Worm (Caenorhabditis elegans) whole organism, L1 larva: ENCODE measurements around the gene M03F8.6.
A peak's percentile ranks its signal among the peaks of the same experiment; 100 is the strongest.

Experiments
- C04F5.9 ChIP-seq: sonication (generic microtip); optimal IDR thresholded peaks from 2 replicates; lab custom pipeline; 2016; ENCODE audit warnings: missing genetic modification characterization, missing compliant biosample characterization
- F16B12.6 ChIP-seq: fragments of 150-350 bp; optimal IDR thresholded peaks from 2 replicates; lab custom pipeline; 2014; ENCODE audit warnings: missing biosample characterization, missing genetic modification characterization
- Y116A8C.19 ChIP-seq: sonication (generic microtip); optimal IDR thresholded peaks from 2 replicates; lab custom pipeline; 2016; ENCODE audit warnings: missing compliant biosample characterization, missing genetic modification characterization, borderline replicate concordance
- aha-1 ChIP-seq: fragments of 150-350 bp; optimal IDR thresholded peaks from 2 replicates; lab custom pipeline; 2014; ENCODE audit warnings: missing biosample characterization, missing genetic modification characterization
- alr-1 ChIP-seq: fragments of 200-800 bp; sonication (Bioruptor generic); optimal IDR thresholded peaks from 2 replicates; lab custom pipeline; 2018; ENCODE audit warnings: borderline replicate concordance, mild to moderate bottlenecking, missing genetic modification characterization, missing compliant biosample characterization
- aly-2 ChIP-seq: fragments of 150-350 bp; optimal IDR thresholded peaks from 2 replicates; lab custom pipeline; 2014; ENCODE audit warnings: missing biosample characterization, missing genetic modification characterization
- blmp-1 ChIP-seq: fragments of 150-350 bp; optimal IDR thresholded peaks from 2 replicates; lab custom pipeline; 2014; ENCODE audit warnings: missing biosample characterization, missing genetic modification characterization
- ceh-63 ChIP-seq: fragments of 200-800 bp; sonication (Bioruptor generic); optimal IDR thresholded peaks from 2 replicates; lab custom pipeline; 2018; ENCODE audit warnings: mild to moderate bottlenecking, missing genetic modification characterization, missing compliant biosample characterization
- ceh-8 ChIP-seq: fragments of 200-800 bp; sonication (Bioruptor generic); optimal IDR thresholded peaks from 2 replicates; lab custom pipeline; 2018; ENCODE audit warnings: mild to moderate bottlenecking, missing genetic modification characterization, moderate library complexity, missing compliant biosample characterization
- ceh-88 ChIP-seq: fragments of 200-800 bp; sonication (Bioruptor generic); IDR thresholded peaks from 2 replicates; pipeline ENCODE4 v1.3.6; 2022; ENCODE audit warnings: missing genetic modification characterization, missing compliant biosample characterization
- dpl-1 ChIP-seq, 3 experiments: fragments of 150-350 bp in 2 of 3; sonication (generic microtip) in 1 of 3; optimal IDR thresholded peaks; 2 replicates each; lab custom pipeline; 2014 to 2017; ENCODE audit warnings: missing biosample characterization in 3 of 3, missing genetic modification characterization in 3 of 3, missing genetic modification reagents in 3 of 3
- efl-1 ChIP-seq, 4 experiments: fragments of 150-350 bp; optimal IDR thresholded peaks in 3 of 4; peaks in 1 of 4; 1 replicate in 1 of 4; 2 replicates in 3 of 4; lab custom pipeline; 2014; ENCODE audit warnings: missing biosample characterization in 2 of 4, missing genetic modification characterization in 2 of 4, missing genetic modification reagents in 2 of 4
- efl-3 ChIP-seq: fragments of 200-800 bp; sonication (Bioruptor generic); optimal IDR thresholded peaks from 2 replicates; lab custom pipeline; 2018; ENCODE audit warnings: mild to moderate bottlenecking, missing genetic modification characterization, missing compliant biosample characterization
- egl-13 ChIP-seq: sonication (generic microtip); optimal IDR thresholded peaks from 2 replicates; lab custom pipeline; 2016; ENCODE audit warnings: missing genotype, missing genetic modification reagents, missing genetic modification characterization, missing compliant biosample characterization
- elt-3 ChIP-seq, 6 experiments: fragments of 150-350 bp in 1 of 6; sonication (generic microtip); optimal IDR thresholded peaks; 2 replicates each; lab custom pipeline; 2017 to 2018; ENCODE audit warnings: missing biosample characterization in 6 of 6, missing genetic modification characterization in 6 of 6, inconsistent platforms in 1 of 6
- ets-5 ChIP-seq: fragments of 200-800 bp; sonication (Bioruptor generic); IDR thresholded peaks from 2 replicates; pipeline ENCODE4 v1.3.6; 2022; ENCODE audit warnings: missing genetic modification characterization, missing compliant biosample characterization
- fkh-10 ChIP-seq: sonication (generic microtip); optimal IDR thresholded peaks from 2 replicates; lab custom pipeline; 2017; ENCODE audit warnings: missing biosample characterization, missing genetic modification reagents, missing genetic modification characterization
- fkh-8 ChIP-seq: sonication (generic microtip); optimal IDR thresholded peaks from 2 replicates; lab custom pipeline; 2016; ENCODE audit warnings: mild to moderate bottlenecking, missing genetic modification characterization, missing compliant biosample characterization
- fos-1 ChIP-seq: fragments of 150-350 bp; optimal IDR thresholded peaks from 2 replicates; lab custom pipeline; 2014; ENCODE audit warnings: missing biosample characterization, missing genetic modification characterization
- hlh-17 ChIP-seq: fragments of 200-800 bp; sonication (Bioruptor generic); optimal IDR thresholded peaks from 2 replicates; lab custom pipeline; 2018; ENCODE audit warnings: missing genetic modification characterization, mild to moderate bottlenecking, missing compliant biosample characterization, moderate library complexity, borderline replicate concordance
- hpl-2 ChIP-seq: fragments of 150-350 bp; optimal IDR thresholded peaks from 2 replicates; lab custom pipeline; 2014; ENCODE audit warnings: missing biosample characterization, missing genetic modification reagents, missing genetic modification characterization
- irx-1 ChIP-seq: sonication (generic microtip); optimal IDR thresholded peaks from 2 replicates; lab custom pipeline; 2016; ENCODE audit warnings: missing genetic modification characterization, missing compliant biosample characterization
- isw-1 ChIP-seq: fragments of 200-800 bp; sonication (Bioruptor generic); IDR thresholded peaks from 2 replicates; pipeline ENCODE4 v1.3.6; 2022; ENCODE audit warnings: missing genetic modification characterization, missing compliant biosample characterization
- jun-1 ChIP-seq: fragments of 150-350 bp; optimal IDR thresholded peaks from 2 replicates; lab custom pipeline; 2014; ENCODE audit warnings: missing biosample characterization, missing genetic modification reagents, missing genetic modification characterization
- lin-13 ChIP-seq: fragments of 150-350 bp; optimal IDR thresholded peaks from 2 replicates; lab custom pipeline; 2014; ENCODE audit warnings: missing biosample characterization, missing genetic modification reagents, missing genetic modification characterization
- lin-14 ChIP-seq: fragments of 200-800 bp; sonication (Bioruptor generic); optimal IDR thresholded peaks from 2 replicates; lab custom pipeline; 2018; ENCODE audit warnings: mild to moderate bottlenecking, missing genetic modification characterization, moderate library complexity, missing compliant biosample characterization
- lin-15B ChIP-seq: fragments of 150-350 bp; sonication (generic microtip); optimal IDR thresholded peaks from 3 replicates; lab custom pipeline; 2014; ENCODE audit warnings: missing biosample characterization, missing genetic modification characterization
- lin-35 ChIP-seq, 2 experiments: fragments of 150-350 bp; optimal IDR thresholded peaks; 2 replicates each; lab custom pipeline; 2014; ENCODE audit warnings: missing biosample characterization in 2 of 2, missing genetic modification characterization in 2 of 2, missing genetic modification reagents in 2 of 2
- mdl-1 ChIP-seq, 2 experiments: fragments of 150-350 bp; optimal IDR thresholded peaks; 2 replicates each; lab custom pipeline; 2014 to 2017; ENCODE audit warnings: missing biosample characterization in 2 of 2, missing genetic modification characterization in 2 of 2, inconsistent platforms in 1 of 2
- mef-2 ChIP-seq: fragments of 150-350 bp; optimal IDR thresholded peaks from 2 replicates; lab custom pipeline; 2014; ENCODE audit warnings: missing biosample characterization, missing genetic modification characterization
- mep-1 ChIP-seq: fragments of 150-350 bp; optimal IDR thresholded peaks from 2 replicates; lab custom pipeline; 2014; ENCODE audit warnings: missing biosample characterization, missing genetic modification characterization
- nhr-71 ChIP-seq: sonication (generic microtip); optimal IDR thresholded peaks from 2 replicates; lab custom pipeline; 2016; ENCODE audit warnings: mild to moderate bottlenecking, missing genetic modification characterization, moderate library complexity, missing compliant biosample characterization
- nhr-77 ChIP-seq: fragments of 150-350 bp; optimal IDR thresholded peaks from 2 replicates; lab custom pipeline; 2014; ENCODE audit warnings: missing biosample characterization, missing genetic modification characterization
- pag-3 ChIP-seq: sonication (generic microtip); optimal IDR thresholded peaks from 2 replicates; lab custom pipeline; 2017; ENCODE audit warnings: missing genetic modification characterization, mild to moderate bottlenecking, missing compliant biosample characterization, antibody characterized with exemption, borderline replicate concordance; ENCODE audit not compliant: insufficient read depth
- pax-3 ChIP-seq: fragments of 200-800 bp; sonication (Bioruptor generic); optimal IDR thresholded peaks from 2 replicates; lab custom pipeline; 2018; ENCODE audit warnings: mild to moderate bottlenecking, missing genetic modification characterization, moderate library complexity, missing compliant biosample characterization
- rnt-1 ChIP-seq: sonication (generic microtip); optimal IDR thresholded peaks from 2 replicates; lab custom pipeline; 2016; ENCODE audit warnings: mild to moderate bottlenecking, missing genetic modification characterization, moderate library complexity, missing compliant biosample characterization
- snpc-4 ChIP-seq: fragments of 150-350 bp; optimal IDR thresholded peaks from 2 replicates; lab custom pipeline; 2014; ENCODE audit warnings: missing biosample characterization, missing genetic modification characterization
- snu-23 ChIP-seq: sonication (generic microtip); optimal IDR thresholded peaks from 2 replicates; lab custom pipeline; 2016; ENCODE audit warnings: missing genetic modification characterization, missing compliant biosample characterization
- sox-4 ChIP-seq: sonication (generic microtip); optimal IDR thresholded peaks from 2 replicates; lab custom pipeline; 2016; ENCODE audit warnings: missing genetic modification characterization, missing compliant biosample characterization
- sptf-1 ChIP-seq: fragments of 150-350 bp; optimal IDR thresholded peaks from 2 replicates; lab custom pipeline; 2014; ENCODE audit warnings: missing biosample characterization, missing genetic modification characterization
- sup-37 ChIP-seq: fragments of 200-800 bp; sonication (Bioruptor generic); optimal IDR thresholded peaks from 2 replicates; lab custom pipeline; 2018; ENCODE audit warnings: mild to moderate bottlenecking, missing genetic modification characterization, missing compliant biosample characterization
- swsn-7 ChIP-seq: sonication (generic microtip); optimal IDR thresholded peaks from 2 replicates; lab custom pipeline; 2016; ENCODE audit warnings: missing genetic modification characterization, missing compliant biosample characterization
- unc-30 ChIP-seq: sonication (generic microtip); optimal IDR thresholded peaks from 2 replicates; lab custom pipeline; 2017; ENCODE audit warnings: missing biosample characterization, missing genetic modification characterization
- unc-86 ChIP-seq: sonication (generic microtip); optimal IDR thresholded peaks from 2 replicates; lab custom pipeline; 2016; ENCODE audit warnings: missing genetic modification characterization, missing compliant biosample characterization
- xbp-1 ChIP-seq: sonication (generic microtip); optimal IDR thresholded peaks from 2 replicates; lab custom pipeline; 2016; ENCODE audit warnings: missing genetic modification characterization, missing compliant biosample characterization
- zag-1 ChIP-seq: fragments of 150-350 bp; optimal IDR thresholded peaks from 2 replicates; lab custom pipeline; 2014; ENCODE audit warnings: missing biosample characterization, missing genetic modification characterization
- ztf-4 ChIP-seq: fragments of 150-350 bp; optimal IDR thresholded peaks from 2 replicates; lab custom pipeline; 2014; ENCODE audit warnings: missing biosample characterization, missing genetic modification characterization

M03F8.6 gene

DNA sequence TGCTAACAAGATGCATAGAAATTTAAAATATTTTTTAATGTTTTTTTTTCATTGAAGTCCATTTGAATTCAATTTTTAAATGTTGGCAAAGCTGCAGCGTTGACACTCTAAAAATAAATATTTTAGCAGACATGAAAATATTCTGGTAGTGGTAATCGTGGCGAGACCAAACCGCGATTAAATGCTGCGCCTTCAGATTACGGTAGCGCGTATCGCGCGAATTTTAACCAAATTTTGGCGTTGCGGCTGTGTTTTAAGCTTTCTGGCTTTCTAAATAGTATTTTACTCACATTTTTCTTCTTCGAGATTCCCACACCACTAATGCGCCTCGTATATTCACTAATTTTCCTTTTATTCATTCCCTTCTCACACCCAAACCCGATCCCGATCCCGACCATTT lies 41.5 kb upstream of the M03F8.6 start, which contains the start of gene cpg-4:
TSS of gene cpg-4 (plus strand) at position 303 of the 400 bp plus-strand sequence.
- no peak for TF ChIP-seq sox-4
- TF ChIP-seq lin-13 (GFP tag; lab: Kevin White, UChicago): no peak
- no peak for TF ChIP-seq isw-1 (GFP tag; lab: Robert Waterston, UW)

DNA sequence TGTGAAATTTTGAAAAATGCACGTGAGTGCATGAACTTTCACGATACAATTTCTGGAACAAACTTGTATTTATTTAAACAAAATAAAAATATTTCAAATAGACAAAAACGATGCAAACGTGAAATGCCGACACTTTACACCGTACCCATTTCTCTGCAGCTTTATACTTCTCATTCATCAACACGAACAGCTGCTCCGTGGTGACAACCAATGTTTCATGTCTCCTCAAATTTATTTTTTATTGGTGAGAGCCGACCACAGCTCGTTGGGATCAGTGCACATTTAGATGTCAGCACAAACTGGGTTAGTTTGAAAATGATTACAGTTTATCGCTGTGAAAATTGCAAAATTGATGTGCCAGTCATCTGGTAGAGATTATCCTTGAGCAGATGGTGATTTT lies 41.0 kb upstream of the M03F8.6 start:
- no peak for TF ChIP-seq zag-1 (tag; lab: Kevin White, UChicago)
- no peak for TF ChIP-seq lin-13 (GFP tag; lab: Kevin White, UChicago)
- TF ChIP-seq efl-1 (optimal IDR thresholded peaks at IDR 0.05; lab: Kevin White, UChicago): no peak
- TF ChIP-seq efl-1 (GFP tag; optimal IDR thresholded peaks at IDR 0.05 in 1 of 2; lab: Kevin White, UChicago): peak in 1 of 2 experiments; percentile 31
- TF ChIP-seq pax-3 (tag; lab: Kevin White, UChicago): no peak
- TF ChIP-seq ceh-63 (GFP tag; lab: Kevin White, UChicago): no peak
- peak; percentile 30 for TF ChIP-seq lin-14 (GFP tag; lab: Kevin White, UChicago)
- TF ChIP-seq unc-86 (tag; lab: Kevin White, UChicago): no peak
- TF ChIP-seq hlh-17 (GFP tag; lab: Kevin White, UChicago): no peak
- TF ChIP-seq sox-4: no peak
- TF ChIP-seq nhr-71: peak; percentile 4
- no peak for TF ChIP-seq C04F5.9 (tag; lab: Kevin White, UChicago)
- no peak for TF ChIP-seq ceh-88 (GFP tag; lab: Robert Waterston, UW)
- TF ChIP-seq efl-3 (GFP tag; lab: Kevin White, UChicago): no peak
- no peak for TF ChIP-seq F16B12.6 (tag; lab: Kevin White, UChicago)
- TF ChIP-seq ets-5 (GFP tag; lab: Robert Waterston, UW): no peak
- no peak for TF ChIP-seq sup-37 (GFP tag; lab: Kevin White, UChicago)
- TF ChIP-seq rnt-1 (tag; lab: Kevin White, UChicago): peak; percentile 51
- TF ChIP-seq mef-2 (tag; lab: Kevin White, UChicago): no peak
- TF ChIP-seq hpl-2 (GFP tag; lab: Kevin White, UChicago): no peak
- TF ChIP-seq swsn-7 (tag; lab: Kevin White, UChicago): no peak
- no peak for TF ChIP-seq fkh-10
- no peak for TF ChIP-seq jun-1 (tag; lab: Kevin White, UChicago)
- TF ChIP-seq mep-1 (tag; lab: Kevin White, UChicago): no peak
- no peak for TF ChIP-seq fkh-8 (tag; lab: Kevin White, UChicago)
- TF ChIP-seq xbp-1 (tag; lab: Kevin White, UChicago): no peak
- no peak for TF ChIP-seq snu-23 (GFP tag; lab: Kevin White, UChicago)
- no peak for TF ChIP-seq aha-1 (tag; lab: Kevin White, UChicago)

DNA sequence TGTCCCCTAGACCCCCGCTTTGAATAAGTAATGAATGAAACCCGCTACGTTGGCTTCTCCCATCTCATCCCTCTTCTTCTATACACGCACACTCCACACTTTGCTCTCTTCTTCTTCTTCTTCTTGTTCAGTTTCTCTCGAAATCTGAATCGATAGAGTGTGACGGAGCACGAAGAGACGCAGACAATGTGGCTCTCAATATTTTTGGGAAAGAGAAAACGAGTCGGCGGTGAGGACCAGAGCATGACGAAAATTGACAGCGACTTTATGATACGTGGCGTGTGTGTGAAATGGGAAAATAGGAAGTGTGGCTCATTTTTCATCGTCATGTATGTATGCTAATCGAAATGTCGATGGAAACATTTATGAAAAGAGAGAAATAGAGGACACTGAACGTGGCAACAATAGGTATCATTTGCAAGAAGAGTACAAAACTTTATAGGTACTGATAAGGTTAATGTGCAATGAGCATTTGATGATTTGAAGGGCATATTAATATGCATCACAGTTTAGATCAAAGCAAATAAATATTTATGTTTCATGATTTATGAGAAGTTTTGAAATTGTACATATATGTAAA lies 36.9 kb upstream of the M03F8.6 start:
- peak; percentile 87 for TF ChIP-seq fkh-8 (tag; lab: Kevin White, UChicago)
- no peak for TF ChIP-seq alr-1 (tag; lab: Kevin White, UChicago)
- no peak for TF ChIP-seq ztf-4 (tag; lab: Kevin White, UChicago)
- peak; percentile 47 for TF ChIP-seq ceh-8 (GFP tag; lab: Kevin White, UChicago)
- TF ChIP-seq unc-30: no peak
- TF ChIP-seq irx-1: no peak
- TF ChIP-seq Y116A8C.19 (tag; lab: Kevin White, UChicago): no peak
- TF ChIP-seq dpl-1 (GFP tag; optimal IDR thresholded peaks at IDR 0.05; lab: Kevin White, UChicago): peak in 2 of 3 experiments; percentile 20 to 47
- TF ChIP-seq snpc-4: peak; percentile 5
- TF ChIP-seq mdl-1 (tag; optimal IDR thresholded peaks at IDR 0.05; lab: Kevin White, UChicago): peak in 1 of 2 experiments; percentile 37
- TF ChIP-seq elt-3 (tag; optimal IDR thresholded peaks at IDR 0.05; lab: Kevin White, UChicago): no peak
- TF ChIP-seq blmp-1 (tag; lab: Kevin White, UChicago): no peak
- TF ChIP-seq lin-14 (GFP tag; lab: Kevin White, UChicago): peak; percentile 92
- no peak for TF ChIP-seq aly-2 (tag; lab: Kevin White, UChicago)
- TF ChIP-seq egl-13 (tag; lab: Kevin White, UChicago): peak; percentile 19
- TF ChIP-seq nhr-71: peak; percentile 67
- TF ChIP-seq lin-15B (tag; lab: Kevin White, UChicago): no peak
- no peak for TF ChIP-seq fos-1 (tag; lab: Kevin White, UChicago)
- TF ChIP-seq lin-35 (GFP tag; optimal IDR thresholded peaks at IDR 0.05; lab: Kevin White, UChicago): peak in 1 of 2 experiments; percentile 29
- TF ChIP-seq sptf-1 (tag; lab: Kevin White, UChicago): no peak
- peak; percentile 10 for TF ChIP-seq pax-3 (tag; lab: Kevin White, UChicago)
- peak; percentile 56 for TF ChIP-seq rnt-1 (tag; lab: Kevin White, UChicago)
- no peak for TF ChIP-seq nhr-77 (tag; lab: Kevin White, UChicago)
- TF ChIP-seq ets-5 (GFP tag; lab: Robert Waterston, UW): no peak
- TF ChIP-seq pag-3: no peak
